Worm (Caenorhabditis elegans) whole organism, L4/young adult: ENCODE data around the gene F02D10.3.

Source experiments
- dao-5 ChIP-seq: sonication (generic microtip); optimal IDR thresholded peaks from 2 replicates; lab custom pipeline; 2016; ENCODE audit warnings: missing genotype, missing genetic modification characterization, moderate library complexity, missing compliant biosample characterization
- him-1 ChIP-seq: sonication (generic microtip); optimal IDR thresholded peaks from 2 replicates; lab custom pipeline; 2016; ENCODE audit warnings: missing genotype, missing genetic modification reagents, missing genetic modification characterization, missing compliant biosample characterization

DNA sequence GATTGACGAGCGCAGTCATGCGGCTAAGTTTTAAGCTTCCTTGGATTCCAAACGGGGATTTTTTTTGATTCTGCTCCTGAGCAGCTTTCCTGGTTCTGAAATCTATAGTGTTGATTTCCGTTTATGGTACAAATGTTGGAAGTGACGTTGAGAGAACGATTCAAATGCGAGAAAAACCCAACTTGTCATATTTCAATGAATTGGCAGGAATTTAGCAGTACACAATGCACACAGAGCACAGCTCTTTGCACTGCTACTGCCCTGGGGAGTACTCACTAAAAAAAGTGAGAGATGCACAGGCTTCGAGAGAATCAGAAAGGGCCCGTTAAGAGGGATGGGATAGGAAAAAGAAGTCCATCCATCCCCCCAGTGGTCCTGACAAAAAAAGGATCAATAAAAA, 38.1 kb upstream of the F02D10.3 start, which contains the start of gene sad-1:
- TF ChIP-seq dao-5 (tag; lab: Kevin White, UChicago) = no peak
- TF ChIP-seq him-1 (tag; lab: Kevin White, UChicago) = no peak
